Worm (Caenorhabditis elegans) whole organism, L2 larva: ENCODE measurements around the gene C01G6.9.

Source experiments
- F13H6.1 ChIP-seq: sonication (generic microtip); optimal IDR thresholded peaks from 2 replicates; lab custom pipeline; 2016; ENCODE audit warnings: missing genetic modification characterization, missing compliant biosample characterization
- elt-3 ChIP-seq: sonication (generic microtip); optimal IDR thresholded peaks from 2 replicates; lab custom pipeline; 2017; ENCODE audit warnings: missing biosample characterization, missing genetic modification characterization
- unc-62 ChIP-seq: fragments of 150-350 bp; optimal IDR thresholded peaks from 2 replicates; lab custom pipeline; 2014; ENCODE audit warnings: missing biosample characterization, missing genetic modification reagents, missing genetic modification characterization

DNA sequence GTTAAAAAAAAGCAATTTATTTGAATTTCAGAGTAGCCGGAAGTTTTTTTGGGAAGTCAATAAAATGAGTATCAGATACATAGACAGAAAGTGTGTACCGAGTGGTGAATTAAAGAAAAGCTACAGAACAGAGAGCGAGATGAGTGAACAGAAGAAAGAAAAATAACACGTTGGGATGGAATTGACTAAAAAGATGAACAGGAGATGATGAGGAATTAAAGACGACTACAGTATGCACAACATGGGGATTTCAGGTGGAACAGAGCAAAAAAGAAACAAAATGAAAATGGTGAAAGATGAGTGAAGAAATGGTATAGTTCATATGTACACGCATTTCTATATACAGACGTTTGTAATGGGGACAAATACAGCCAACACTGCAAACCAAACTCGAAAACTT lies 24.3 kb downstream of the C01G6.9 start:
- TF ChIP-seq unc-62 (GFP tag; lab: Kevin White, UChicago) (no peak), elt-3 (tag; lab: Kevin White, UChicago) (no peak), F13H6.1 (tag; lab: Kevin White, UChicago) (no peak)
